Fruit fly (Drosophila melanogaster) whole organism, embryonic: ENCODE measurements around the gene ninaE.

Experiments
- CG10274 ChIP-seq: fragments of 200-800 bp; sonication (Bioruptor generic); optimal IDR thresholded peaks from 3 replicates; lab custom pipeline; 2017; ENCODE audit warnings: missing biosample characterization, mild to moderate bottlenecking, missing genetic modification characterization
- CG6175 ChIP-seq: fragments of 200-800 bp; sonication (Bioruptor generic); IDR thresholded peaks from 3 replicates; pipeline ENCODE4 v1.3.6; 2022; ENCODE audit warnings: missing biosample characterization, missing genetic modification characterization
- CG8944 ChIP-seq: fragments of 200-800 bp; sonication (Bioruptor generic); optimal IDR thresholded peaks from 3 replicates; lab custom pipeline; 2016; ENCODE audit warnings: missing biosample characterization, missing genetic modification characterization
- Dip3 ChIP-seq: fragments of 200-800 bp; sonication (Bioruptor generic); optimal IDR thresholded peaks from 3 replicates; lab custom pipeline; 2016; ENCODE audit warnings: missing biosample characterization, missing genetic modification characterization
- Elba2 ChIP-seq: fragments of 200-800 bp; sonication (Bioruptor generic); optimal IDR thresholded peaks from 3 replicates; lab custom pipeline; 2016; ENCODE audit warnings: missing biosample characterization, missing genetic modification characterization
- Side ChIP-seq: fragments of 200-800 bp; sonication (Bioruptor generic); optimal IDR thresholded peaks from 2 replicates; lab custom pipeline; 2016; ENCODE audit warnings: missing biosample characterization, missing genetic modification characterization
- cas ChIP-seq: fragments of 200-800 bp; sonication (Bioruptor generic); IDR thresholded peaks from 2 replicates; pipeline ENCODE4 v1.3.6; 2022; ENCODE audit warnings: missing biosample characterization, missing genetic modification characterization
- croc ChIP-seq: fragments of 200-800 bp; sonication (Bioruptor generic); conservative IDR thresholded peaks from 3 replicates; pipeline ENCODE4 v1.3.6; 2022; ENCODE audit warnings: missing biosample characterization, missing genetic modification characterization
- lab ChIP-seq: fragments of 200-800 bp; sonication (Bioruptor generic); optimal IDR thresholded peaks from 3 replicates; lab custom pipeline; 2017; ENCODE audit warnings: missing biosample characterization, missing genetic modification characterization, mild to moderate bottlenecking, moderate library complexity, missing genetic modification reagents
- org-1 ChIP-seq: fragments of 200-800 bp; sonication (Bioruptor generic); optimal IDR thresholded peaks from 2 replicates; lab custom pipeline; 2017; ENCODE audit warnings: missing biosample characterization, missing genetic modification characterization
- sob ChIP-seq: fragments of 200-800 bp; sonication (Bioruptor generic); IDR thresholded peaks from 2 replicates; pipeline ENCODE4 v1.3.6; 2022; ENCODE audit warnings: missing biosample characterization, missing genetic modification characterization
- sqz ChIP-seq: fragments of 200-800 bp; sonication (Bioruptor generic); optimal IDR thresholded peaks from 3 replicates; lab custom pipeline; 2018; ENCODE audit warnings: missing biosample characterization, mild to moderate bottlenecking, missing genetic modification characterization
- tin ChIP-seq: fragments of 200-800 bp; sonication (Bioruptor generic); optimal IDR thresholded peaks from 3 replicates; lab custom pipeline; 2016; ENCODE audit warnings: missing biosample characterization, missing genetic modification characterization
- trem ChIP-seq: fragments of 200-800 bp; optimal IDR thresholded peaks from 3 replicates; lab custom pipeline; 2019; ENCODE audit warnings: missing biosample characterization, mild to moderate bottlenecking, missing genetic modification characterization, moderate library complexity
- twi ChIP-seq: fragments of 200-800 bp; optimal IDR thresholded peaks from 2 replicates; lab custom pipeline; 2019; ENCODE audit warnings: missing biosample characterization, mild to moderate bottlenecking, missing genetic modification characterization, moderate library complexity

Gene ninaE

DNA sequence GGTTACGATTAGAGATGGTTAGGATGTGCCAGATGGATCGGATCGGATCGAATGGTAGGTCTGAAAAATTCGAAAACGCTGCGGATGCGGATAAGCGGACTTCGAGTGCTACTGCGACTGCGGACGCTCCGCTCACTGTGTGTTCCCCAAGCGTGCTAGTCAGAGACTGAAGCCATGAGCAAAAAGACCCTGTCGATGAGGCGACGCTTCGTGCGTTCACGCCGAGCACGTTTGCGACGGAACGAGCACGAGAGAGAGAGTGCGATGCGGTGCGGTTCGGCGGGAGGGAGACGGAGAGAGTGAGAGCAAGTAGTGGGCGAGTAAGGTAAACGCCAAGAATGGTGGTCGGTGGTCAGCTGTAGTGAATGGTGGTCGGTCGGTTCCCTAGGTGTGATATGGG, 51.3 kb downstream of the ninaE start, which contains the start of gene bnl (continued):
- TF ChIP-seq CG6175 (GFP tag; lab: Robert Waterston, UW) (0 out of 3 replicates have a peak, but pooled peaks have one; percentile 40), Elba2 (GFP tag; lab: Kevin White, UChicago) (no peak), Dip3 (GFP tag; lab: Kevin White, UChicago) (no peak), sqz (GFP tag; lab: Kevin White, UChicago) (peak; percentile 9), croc (GFP tag; lab: Robert Waterston, UW) (no peak), CG10274 (no peak), Side (GFP tag; lab: Kevin White, UChicago) (peak; percentile 56), org-1 (GFP tag; lab: Kevin White, UChicago) (peak; percentile 21), lab (GFP tag; lab: Kevin White, UChicago) (peak; percentile 75), sob (peak; percentile 72; the same call in 1 of the 2 replicates), CG8944 (GFP tag; lab: Kevin White, UChicago) (no peak), trem (tag; lab: Kevin White, UChicago) (peak; percentile 41), cas (GFP tag; lab: Robert Waterston, UW) (no peak), tin (peak; percentile 15), twi (tag; lab: Kevin White, UChicago) (peak; percentile 36)
